Worm (Caenorhabditis elegans) whole organism, L4 larva: ENCODE measurements around the gene srd-4.

ENCODE experiments used
- F26F4.8 ChIP-seq: fragments of 200-800 bp; sonication (Bioruptor generic); conservative IDR thresholded peaks from 2 replicates; pipeline ENCODE4 v1.3.6; 2022; ENCODE audit warnings: missing genetic modification characterization, missing compliant biosample characterization
- F37D6.2 ChIP-seq: sonication (generic microtip); optimal IDR thresholded peaks from 2 replicates; lab custom pipeline; 2016; ENCODE audit warnings: mild to moderate bottlenecking, missing genetic modification characterization, missing compliant biosample characterization
- F44E2.7 ChIP-seq: fragments of 200-800 bp; sonication (Bioruptor generic); IDR thresholded peaks from 2 replicates; pipeline ENCODE4 v2.1.2; 2022; ENCODE audit warnings: missing genetic modification characterization, missing compliant biosample characterization
- T20F7.1 ChIP-seq: fragments of 200-800 bp; sonication (Bioruptor generic); optimal IDR thresholded peaks from 2 replicates; lab custom pipeline; 2018; ENCODE audit warnings: mild to moderate bottlenecking, missing genetic modification characterization, missing compliant biosample characterization
- Y105C5A.15 ChIP-seq: fragments of 200-800 bp; sonication (Bioruptor generic); IDR thresholded peaks from 2 replicates; pipeline ENCODE4 v1.3.6; 2022; ENCODE audit warnings: missing genetic modification characterization, missing compliant biosample characterization
- Y48G9A.11 ChIP-seq: fragments of 200-800 bp; sonication (Bioruptor generic); IDR thresholded peaks from 2 replicates; pipeline ENCODE4 v1.3.6; 2022; ENCODE audit warnings: missing genetic modification reagents, missing genetic modification characterization, missing compliant biosample characterization
- Y5F2A.4 ChIP-seq: fragments of 200-800 bp; sonication (Bioruptor generic); optimal IDR thresholded peaks from 2 replicates; lab custom pipeline; 2018; ENCODE audit warnings: mild to moderate bottlenecking, missing genetic modification characterization, missing compliant biosample characterization
- ZK337.2 ChIP-seq: fragments of 200-800 bp; sonication (Bioruptor generic); IDR thresholded peaks from 2 replicates; pipeline ENCODE4 v1.3.6; 2022; ENCODE audit warnings: missing genetic modification reagents, missing genetic modification characterization, missing compliant biosample characterization
- ZK546.5 ChIP-seq, 2 experiments: sonication (generic microtip); optimal IDR thresholded peaks; 2 replicates each; lab custom pipeline; 2017; ENCODE audit warnings: missing biosample characterization in 2 of 2, missing genetic modification characterization in 2 of 2
- aha-1 ChIP-seq: fragments of 150-350 bp; peaks from one replicate; lab custom pipeline; 2014; ENCODE audit warnings: missing biosample characterization, missing genetic modification characterization
- ama-1 ChIP-seq: fragments of 150-350 bp; optimal IDR thresholded peaks from 2 replicates; lab custom pipeline; 2014; ENCODE audit warnings: inconsistent platforms, mixed read lengths
- arid-1 ChIP-seq: fragments of 200-800 bp; sonication (Bioruptor generic); conservative IDR thresholded peaks from 2 replicates; pipeline ENCODE4 v1.3.6; 2022; ENCODE audit warnings: missing genetic modification reagents, missing genetic modification characterization, missing compliant biosample characterization
- ceh-62 ChIP-seq: sonication (generic microtip); optimal IDR thresholded peaks from 2 replicates; lab custom pipeline; 2017; ENCODE audit warnings: missing biosample characterization, missing genetic modification characterization
- ctbp-1 ChIP-seq: fragments of 200-800 bp; sonication (Bioruptor generic); IDR thresholded peaks from 2 replicates; pipeline ENCODE4 v1.3.6; 2022; ENCODE audit warnings: missing genetic modification reagents, missing genetic modification characterization, missing compliant biosample characterization
- daf-16 ChIP-seq, 3 experiments: sonication (generic microtip); optimal IDR thresholded peaks; 2 replicates each; lab custom pipeline; 2016 to 2017; ENCODE audit warnings: missing genetic modification characterization in 3 of 3, missing genetic modification reagents in 3 of 3, mild to moderate bottlenecking in 2 of 3, missing compliant biosample characterization in 2 of 3, missing biosample characterization in 1 of 3, moderate library complexity in 1 of 3
- daf-8 ChIP-seq: fragments of 200-800 bp; sonication (Bioruptor generic); IDR thresholded peaks from 2 replicates; pipeline ENCODE4 v1.3.6; 2022; ENCODE audit warnings: missing genetic modification characterization, missing compliant biosample characterization
- dmd-6 ChIP-seq: fragments of 200-800 bp; sonication (Bioruptor generic); IDR thresholded peaks from 2 replicates; pipeline ENCODE4 v1.3.6; 2022; ENCODE audit warnings: missing genetic modification reagents, missing genetic modification characterization, missing compliant biosample characterization
- dmd-9 ChIP-seq: fragments of 200-800 bp; sonication (Bioruptor generic); IDR thresholded peaks from 2 replicates; pipeline ENCODE4 v1.3.6; 2022; ENCODE audit warnings: missing genetic modification reagents, missing genetic modification characterization, missing compliant biosample characterization
- dpl-1 ChIP-seq: fragments of 150-350 bp; optimal IDR thresholded peaks from 2 replicates; lab custom pipeline; 2014; ENCODE audit warnings: missing biosample characterization, missing genetic modification reagents, missing genetic modification characterization
- dve-1 ChIP-seq: sonication (generic microtip); optimal IDR thresholded peaks from 2 replicates; lab custom pipeline; 2017; ENCODE audit warnings: antibody characterized with exemption, mild to moderate bottlenecking, missing genetic modification characterization, missing compliant biosample characterization; ENCODE audit not compliant: insufficient read depth
- egl-27 ChIP-seq: sonication (generic microtip); optimal IDR thresholded peaks from 3 replicates; lab custom pipeline; 2017; ENCODE audit warnings: missing biosample characterization, missing genetic modification reagents, missing genetic modification characterization
- egl-43 ChIP-seq: fragments of 200-800 bp; sonication (Bioruptor generic); IDR thresholded peaks from 2 replicates; pipeline ENCODE4 v1.3.6; 2022; ENCODE audit warnings: missing genetic modification reagents, missing genetic modification characterization, missing compliant biosample characterization
- gei-8 ChIP-seq: fragments of 200-800 bp; sonication (Bioruptor generic); optimal IDR thresholded peaks from 2 replicates; lab custom pipeline; 2018; ENCODE audit warnings: mild to moderate bottlenecking, missing genetic modification characterization, missing compliant biosample characterization
- hlh-30 ChIP-seq: sonication (generic microtip); optimal IDR thresholded peaks from 2 replicates; lab custom pipeline; 2017; ENCODE audit warnings: antibody characterized with exemption, mild to moderate bottlenecking, missing genetic modification characterization, missing compliant biosample characterization; ENCODE audit not compliant: insufficient read depth
- hmg-1.1 ChIP-seq: fragments of 200-800 bp; sonication (Bioruptor generic); IDR thresholded peaks from 2 replicates; pipeline ENCODE4 v1.3.6; 2022; ENCODE audit warnings: missing genetic modification reagents, missing genetic modification characterization, missing compliant biosample characterization
- jun-1 ChIP-seq: fragments of 150-350 bp; optimal IDR thresholded peaks from 2 replicates; lab custom pipeline; 2014; ENCODE audit warnings: missing biosample characterization, missing genetic modification reagents, missing genetic modification characterization
- lin-38 ChIP-seq: fragments of 200-800 bp; sonication (Bioruptor generic); IDR thresholded peaks from 2 replicates; pipeline ENCODE4 v1.3.6; 2022; ENCODE audit warnings: missing genetic modification reagents, missing genetic modification characterization, missing compliant biosample characterization
- lin-39 ChIP-seq: fragments of 150-350 bp; optimal IDR thresholded peaks from 2 replicates; lab custom pipeline; 2014; ENCODE audit warnings: missing biosample characterization, missing genetic modification reagents, missing genetic modification characterization
- lsy-2 ChIP-seq, 2 experiments: fragments of 150-350 bp in 1 of 2; sonication (generic microtip) in 1 of 2; optimal IDR thresholded peaks; 2 replicates each; lab custom pipeline; 2014 to 2017; ENCODE audit warnings: missing biosample characterization in 2 of 2, missing genetic modification characterization in 2 of 2
- madf-9 ChIP-seq: fragments of 200-800 bp; sonication (Bioruptor generic); conservative IDR thresholded peaks from 2 replicates; pipeline ENCODE4 v1.3.6; 2022; ENCODE audit warnings: missing genetic modification reagents, missing genetic modification characterization, missing compliant biosample characterization
- mep-1 ChIP-seq: fragments of 150-350 bp; sonication (generic microtip); optimal IDR thresholded peaks from 3 replicates; lab custom pipeline; 2014; ENCODE audit warnings: missing biosample characterization, missing genetic modification characterization
- mes-2 ChIP-seq: sonication (generic microtip); optimal IDR thresholded peaks from 2 replicates; lab custom pipeline; 2016; ENCODE audit warnings: missing genotype, mild to moderate bottlenecking, missing genetic modification characterization, missing compliant biosample characterization; ENCODE audit not compliant: poor library complexity, severe bottlenecking
- nhr-11 ChIP-seq: fragments of 150-350 bp; optimal IDR thresholded peaks from 2 replicates; lab custom pipeline; 2014; ENCODE audit warnings: missing biosample characterization, missing genetic modification characterization
- nhr-25 ChIP-seq: sonication (generic microtip); optimal IDR thresholded peaks from 2 replicates; lab custom pipeline; 2017; ENCODE audit warnings: missing genetic modification characterization, mild to moderate bottlenecking, missing compliant biosample characterization, antibody characterized with exemption, moderate library complexity, borderline replicate concordance; ENCODE audit not compliant: insufficient read depth
- nhr-28 ChIP-seq: fragments of 150-350 bp; optimal IDR thresholded peaks from 2 replicates; lab custom pipeline; 2014; ENCODE audit warnings: missing biosample characterization, missing genetic modification characterization
- nhr-6 ChIP-seq: fragments of 150-350 bp; optimal IDR thresholded peaks from 2 replicates; lab custom pipeline; 2014; ENCODE audit warnings: missing biosample characterization, missing genetic modification characterization
- pha-4 ChIP-seq, 2 experiments: fragments of 150-350 bp in 1 of 2; fragments of 200-800 bp in 1 of 2; sonication (Bioruptor generic) in 1 of 2; IDR thresholded peaks in 1 of 2; optimal IDR thresholded peaks in 1 of 2; 2 replicates each; pipeline versions ENCODE4 v1.3.6 to Lab custom; 2014 to 2022; ENCODE audit warnings: missing genetic modification characterization in 2 of 2, missing genetic modification reagents in 2 of 2, missing biosample characterization in 1 of 2, missing compliant biosample characterization in 1 of 2
- rbr-2 ChIP-seq: sonication (generic microtip); optimal IDR thresholded peaks from 2 replicates; lab custom pipeline; 2016; ENCODE audit warnings: missing genotype, missing genetic modification characterization, missing compliant biosample characterization
- saeg-2 ChIP-seq: fragments of 200-800 bp; sonication (Bioruptor generic); IDR thresholded peaks from 2 replicates; pipeline ENCODE4 v1.3.6; 2022; ENCODE audit warnings: missing genetic modification reagents, missing genetic modification characterization, missing compliant biosample characterization
- sdz-12 ChIP-seq: fragments of 200-800 bp; sonication (Bioruptor generic); optimal IDR thresholded peaks from 2 replicates; lab custom pipeline; 2018; ENCODE audit warnings: mild to moderate bottlenecking, missing genetic modification characterization, missing compliant biosample characterization
- skn-1 ChIP-seq: fragments of 150-350 bp; optimal IDR thresholded peaks from 2 replicates; lab custom pipeline; 2014; ENCODE audit warnings: missing biosample characterization, missing genetic modification characterization
- spr-1 ChIP-seq: sonication (generic microtip); optimal IDR thresholded peaks from 2 replicates; lab custom pipeline; 2016; ENCODE audit warnings: mild to moderate bottlenecking, missing genetic modification characterization, missing compliant biosample characterization
- tra-1 ChIP-seq: fragments of 200-800 bp; sonication (Bioruptor generic); IDR thresholded peaks from 2 replicates; pipeline ENCODE4 v1.3.6; 2022; ENCODE audit warnings: missing genetic modification reagents, missing genetic modification characterization, missing compliant biosample characterization
- zfp-2 ChIP-seq: sonication (generic microtip); optimal IDR thresholded peaks from 2 replicates; lab custom pipeline; 2016; ENCODE audit warnings: mild to moderate bottlenecking, missing genetic modification characterization, missing compliant biosample characterization

srd-4 gene

ce11 chrV:12190943-12191569 lies 6.3 kb downstream of the srd-4 start, which contains the start of gene dpy-30:
dpy-30 (plus strand) TSS chrV:12191519.
- TF ChIP-seq madf-9 (GFP tag; lab: Robert Waterston, UW) = no peak
- peak; percentile 59; the same call in 1 of the 2 replicates for TF ChIP-seq Y48G9A.11 (GFP tag; lab: Robert Waterston, UW)
- TF ChIP-seq nhr-6 (tag; lab: Kevin White, UChicago) = peak; percentile 84
- no peak for TF ChIP-seq jun-1 (tag; lab: Kevin White, UChicago)
- peak; percentile 76 for TF ChIP-seq T20F7.1 (GFP tag; lab: Kevin White, UChicago)
- TF ChIP-seq daf-16 (GFP tag; optimal IDR thresholded peaks at IDR 0.05; lab: Kevin White, UChicago) = no peak
- peak; percentile 44 for TF ChIP-seq daf-16 (tag; optimal IDR thresholded peaks at IDR 0.05; lab: Kevin White, UChicago)
- TF ChIP-seq hmg-1.1 = 0 out of 2 replicates have a peak, but pooled peaks have one; percentile 43
- TF ChIP-seq F26F4.8 (GFP tag; lab: Robert Waterston, UW) = no peak
- peak; percentile 34 for TF ChIP-seq nhr-25 (tag; lab: Kevin White, UChicago)
- TF ChIP-seq dpl-1 (GFP tag; lab: Kevin White, UChicago) = peak; percentile 71
- TF ChIP-seq nhr-11 = peak; percentile 2
- TF ChIP-seq dve-1 (tag; lab: Kevin White, UChicago) = peak; percentile 39
- peak; percentile 3 for TF ChIP-seq nhr-28 (tag; lab: Kevin White, UChicago)
- peak; percentile 84 for TF ChIP-seq hlh-30 (tag; lab: Kevin White, UChicago)
- peak; percentile 64 to 97 for TF ChIP-seq lsy-2 (tag; optimal IDR thresholded peaks at IDR 0.05; lab: Kevin White, UChicago)
- TF ChIP-seq rbr-2 (tag; lab: Kevin White, UChicago) = peak; percentile 22
- TF ChIP-seq mes-2 (tag; lab: Kevin White, UChicago) = peak; percentile 77
- peak; percentile 56 for TF ChIP-seq mep-1 (tag; lab: Kevin White, UChicago)
- no peak for TF ChIP-seq ZK337.2
- peak; percentile 48; the same call in 1 of the 2 replicates for TF ChIP-seq arid-1 (GFP tag; lab: Robert Waterston, UW)
- no peak for TF ChIP-seq dmd-6 (GFP tag; lab: Robert Waterston, UW)

ce11 chrV:12192129-12192528 lies 7.4 kb downstream of the srd-4 start, which contains the start of gene rnp-1:
rnp-1 (plus strand) TSS chrV:12192273.
- TF ChIP-seq ctbp-1 (GFP tag; lab: Robert Waterston, UW) (no peak), T20F7.1 (GFP tag; lab: Kevin White, UChicago) (peak; percentile 4), pha-4 (GFP tag; IDR thresholded peaks at IDR 0.05; lab: Robert Waterston, UW) (no peak), pha-4 (tag; optimal IDR thresholded peaks at IDR 0.05; lab: Kevin White, UChicago) (no peak), Y5F2A.4 (GFP tag; lab: Kevin White, UChicago) (no peak), lin-38 (peak; percentile 45), Y48G9A.11 (GFP tag; lab: Robert Waterston, UW) (peak; percentile 57)
- TF ChIP-seq, all 104 proteins: peak for 3

ce11 chrV:12194275-12194674 lies 9.5 kb downstream of the srd-4 start, which contains the start of gene ogdh-2:
ogdh-2 (plus strand) TSS chrV:12194507.
- TF ChIP-seq gei-8 (GFP tag; lab: Kevin White, UChicago) = no peak
- no peak for TF ChIP-seq saeg-2 (GFP tag; lab: Robert Waterston, UW)
- TF ChIP-seq daf-8 (GFP tag; lab: Robert Waterston, UW) = no peak
- no peak for TF ChIP-seq F37D6.2 (tag; lab: Kevin White, UChicago)
- TF ChIP-seq tra-1 = no peak
- no peak for TF ChIP-seq egl-43 (GFP tag; lab: Robert Waterston, UW)
- TF ChIP-seq Y105C5A.15 (GFP tag; lab: Robert Waterston, UW) = no peak
- TF ChIP-seq skn-1 = no peak
- no peak for TF ChIP-seq ama-1
- TF ChIP-seq aha-1 (tag; lab: Kevin White, UChicago) = no peak
- no peak for TF ChIP-seq spr-1 (tag; lab: Kevin White, UChicago)
- no peak for TF ChIP-seq sdz-12
- no peak for TF ChIP-seq dmd-9 (GFP tag; lab: Robert Waterston, UW)
- TF ChIP-seq lin-39 (tag; lab: Kevin White, UChicago) = no peak
- TF ChIP-seq zfp-2 (tag; lab: Kevin White, UChicago) = no peak
- TF ChIP-seq dpl-1 (GFP tag; lab: Kevin White, UChicago) = no peak
- no peak for TF ChIP-seq hmg-1.1
- peak in 1 of 2 experiments; percentile 26 for TF ChIP-seq lsy-2 (tag; optimal IDR thresholded peaks at IDR 0.05; lab: Kevin White, UChicago)
- TF ChIP-seq egl-27 = no peak
- no peak for TF ChIP-seq ZK546.5 (tag; optimal IDR thresholded peaks at IDR 0.05; lab: Kevin White, UChicago)
- TF ChIP-seq F44E2.7 (GFP tag; lab: Robert Waterston, UW) = no peak
- no peak for TF ChIP-seq ceh-62
- no peak for TF ChIP-seq madf-9 (GFP tag; lab: Robert Waterston, UW)
- TF ChIP-seq hlh-30 (tag; lab: Kevin White, UChicago) = peak; percentile 40
